Fruit fly (Drosophila melanogaster) Kc167 (cell line): ENCODE measurements around the gene dbo.

Source experiments
- Myc ChIP-seq: fragments of >200 bp; optimal IDR thresholded peaks from 2 replicates; lab custom pipeline; 2017; ENCODE audit warnings: missing external identifiers
- h ChIP-seq: fragments of >200 bp; optimal IDR thresholded peaks from 3 replicates; lab custom pipeline; 2018; ENCODE audit warnings: missing external identifiers
- ttk ChIP-seq: sonication (Bioruptor generic); optimal IDR thresholded peaks from 2 replicates; lab custom pipeline; 2017; ENCODE audit warnings: missing external identifiers

DNA sequence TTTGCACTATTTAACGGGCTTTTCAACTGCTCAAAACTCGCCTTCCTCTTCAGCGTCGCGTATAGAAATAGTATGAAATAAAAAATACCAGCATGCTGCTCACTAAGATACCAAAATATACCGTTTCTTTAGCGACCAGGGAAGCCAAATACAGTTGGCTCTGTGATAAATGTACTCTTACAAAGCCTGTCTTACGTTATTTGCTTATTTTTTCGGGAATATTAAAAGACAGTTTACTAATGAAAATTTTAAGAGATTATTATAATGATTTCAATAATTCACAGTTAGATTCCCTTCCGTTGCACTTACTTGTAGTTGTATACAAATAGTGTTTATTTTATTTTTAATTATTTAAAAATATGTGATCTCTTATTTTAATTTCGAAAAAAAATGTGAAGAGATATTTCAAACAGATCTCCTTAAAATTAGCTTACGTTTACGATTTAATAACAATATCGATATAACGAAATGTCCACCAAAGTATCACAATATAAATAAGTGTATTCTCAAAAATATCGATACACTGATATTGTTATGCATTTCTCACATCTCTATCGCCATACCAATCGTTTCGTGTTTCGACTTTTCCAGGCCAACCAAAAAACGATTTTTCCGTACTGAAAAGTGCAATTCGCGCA is at the start of gene dbo, which contains the start of gene DCP2:
- TF ChIP-seq ttk (lab: Kevin White, UChicago): no peak
- no peak for TF ChIP-seq h
- no peak for TF ChIP-seq Myc (lab: Kevin White, UChicago)
